Worm (Caenorhabditis elegans) whole organism, L3 larva: ENCODE results near the gene bli-5.
A peak's percentile ranks its signal among the peaks of the same experiment; 100 is the strongest.

ENCODE experiments used
- R02D3.7 ChIP-seq: fragments of 150-350 bp; optimal IDR thresholded peaks from 2 replicates; lab custom pipeline; 2014; ENCODE audit warnings: missing biosample characterization, missing genetic modification characterization
- ZK546.5 ChIP-seq: sonication (generic microtip); optimal IDR thresholded peaks from 2 replicates; lab custom pipeline; 2017; ENCODE audit warnings: missing biosample characterization, missing genetic modification characterization
- aly-2 ChIP-seq: fragments of 150-350 bp; optimal IDR thresholded peaks from 2 replicates; lab custom pipeline; 2014; ENCODE audit warnings: missing biosample characterization, missing genetic modification characterization
- ceh-16 ChIP-seq: sonication (generic microtip); optimal IDR thresholded peaks from 2 replicates; lab custom pipeline; 2017; ENCODE audit warnings: missing biosample characterization, missing genetic modification characterization
- ceh-28 ChIP-seq: fragments of 150-350 bp; optimal IDR thresholded peaks from 2 replicates; lab custom pipeline; 2014; ENCODE audit warnings: missing biosample characterization, missing genetic modification reagents, missing genetic modification characterization
- ceh-9 ChIP-seq: sonication (generic microtip); optimal IDR thresholded peaks from 2 replicates; lab custom pipeline; 2018; ENCODE audit warnings: missing biosample characterization, missing genetic modification characterization
- daf-12 ChIP-seq: fragments of 150-350 bp; optimal IDR thresholded peaks from 2 replicates; lab custom pipeline; 2014; ENCODE audit warnings: missing biosample characterization, missing genetic modification reagents, missing genetic modification characterization
- egl-27 ChIP-seq: sonication (generic microtip); optimal IDR thresholded peaks from 4 replicates; lab custom pipeline; 2017; ENCODE audit warnings: missing biosample characterization, missing genetic modification reagents, missing genetic modification characterization
- egl-5 ChIP-seq: fragments of 150-350 bp; optimal IDR thresholded peaks from 2 replicates; lab custom pipeline; 2017; ENCODE audit warnings: missing biosample characterization, missing genetic modification reagents, missing genetic modification characterization, inconsistent platforms
- elt-2 ChIP-seq: sonication (generic microtip); optimal IDR thresholded peaks from 2 replicates; lab custom pipeline; 2016; ENCODE audit warnings: missing genetic modification reagents, mild to moderate bottlenecking, missing genetic modification characterization, missing compliant biosample characterization
- elt-3 ChIP-seq, 3 experiments: fragments of 150-350 bp in 1 of 3; sonication (generic microtip) in 2 of 3; optimal IDR thresholded peaks; 2 replicates in 2 of 3; 4 replicates in 1 of 3; lab custom pipeline; 2014 to 2017; ENCODE audit warnings: missing biosample characterization in 3 of 3, missing genetic modification characterization in 3 of 3
- eor-1 ChIP-seq, 2 experiments: fragments of 150-350 bp; optimal IDR thresholded peaks; 2 replicates each; lab custom pipeline; 2014 to 2018; ENCODE audit warnings: missing biosample characterization in 2 of 2, missing genetic modification characterization in 2 of 2
- fkh-2 ChIP-seq: fragments of 150-350 bp; optimal IDR thresholded peaks from 2 replicates; lab custom pipeline; 2014; ENCODE audit warnings: missing biosample characterization, missing genetic modification reagents, missing genetic modification characterization
- hmg-11 ChIP-seq: sonication (generic microtip); optimal IDR thresholded peaks from 2 replicates; lab custom pipeline; 2016; ENCODE audit warnings: missing genetic modification characterization, missing compliant biosample characterization
- jun-1 ChIP-seq: fragments of 150-350 bp; optimal IDR thresholded peaks from 2 replicates; lab custom pipeline; 2014; ENCODE audit warnings: missing biosample characterization, missing genetic modification reagents, missing genetic modification characterization
- lin-15B ChIP-seq: fragments of 150-350 bp; optimal IDR thresholded peaks from 2 replicates; lab custom pipeline; 2014; ENCODE audit warnings: missing biosample characterization, missing genetic modification characterization
- lin-39 ChIP-seq: fragments of 150-350 bp; optimal IDR thresholded peaks from 2 replicates; lab custom pipeline; 2018; ENCODE audit warnings: missing biosample characterization, missing genetic modification reagents, missing genetic modification characterization
- lsy-12 ChIP-seq: sonication (generic microtip); optimal IDR thresholded peaks from 2 replicates; lab custom pipeline; 2016; ENCODE audit warnings: mild to moderate bottlenecking, missing genetic modification characterization, missing compliant biosample characterization
- mdl-1 ChIP-seq: fragments of 150-350 bp; optimal IDR thresholded peaks from 2 replicates; lab custom pipeline; 2014; ENCODE audit warnings: missing biosample characterization, missing genetic modification characterization
- mml-1 ChIP-seq: fragments of 150-350 bp; sonication (generic microtip); optimal IDR thresholded peaks from 3 replicates; lab custom pipeline; 2014; ENCODE audit warnings: missing biosample characterization, missing genetic modification characterization
- nfya-1 ChIP-seq: sonication (generic microtip); optimal IDR thresholded peaks from 2 replicates; lab custom pipeline; 2017; ENCODE audit warnings: missing genetic modification characterization, mild to moderate bottlenecking, missing compliant biosample characterization, antibody characterized with exemption, moderate library complexity; ENCODE audit not compliant: insufficient read depth
- nhr-11 ChIP-seq: fragments of 150-350 bp; optimal IDR thresholded peaks from 2 replicates; lab custom pipeline; 2014; ENCODE audit warnings: missing biosample characterization, missing genetic modification characterization
- nhr-12 ChIP-seq: fragments of 150-350 bp; optimal IDR thresholded peaks from 2 replicates; lab custom pipeline; 2014; ENCODE audit warnings: missing biosample characterization, missing genetic modification characterization
- nhr-23 ChIP-seq: fragments of 150-350 bp; optimal IDR thresholded peaks from 2 replicates; lab custom pipeline; 2014; ENCODE audit warnings: missing biosample characterization, missing genetic modification reagents, missing genetic modification characterization
- nhr-237 ChIP-seq: fragments of 150-350 bp; optimal IDR thresholded peaks from 2 replicates; lab custom pipeline; 2014; ENCODE audit warnings: missing biosample characterization, missing genetic modification characterization
- nhr-25 ChIP-seq: sonication (generic microtip); optimal IDR thresholded peaks from 2 replicates; lab custom pipeline; 2017; ENCODE audit warnings: missing biosample characterization, missing genetic modification characterization
- nhr-28 ChIP-seq: fragments of 150-350 bp; optimal IDR thresholded peaks from 2 replicates; lab custom pipeline; 2014; ENCODE audit warnings: missing biosample characterization, missing genetic modification characterization
- nhr-43 ChIP-seq: sonication (generic microtip); optimal IDR thresholded peaks from 2 replicates; lab custom pipeline; 2016; ENCODE audit warnings: mild to moderate bottlenecking, missing genetic modification characterization, missing compliant biosample characterization; ENCODE audit not compliant: poor library complexity, severe bottlenecking
- nhr-67 ChIP-seq: fragments of 150-350 bp; optimal IDR thresholded peaks from 2 replicates; lab custom pipeline; 2014; ENCODE audit warnings: missing biosample characterization, missing genetic modification characterization
- nhr-76 ChIP-seq: fragments of 150-350 bp; sonication (generic microtip); optimal IDR thresholded peaks from 5 replicates; lab custom pipeline; 2014; ENCODE audit warnings: missing biosample characterization, missing genetic modification characterization
- pha-4 ChIP-seq: fragments of 150-350 bp; optimal IDR thresholded peaks from 2 replicates; lab custom pipeline; 2014; ENCODE audit warnings: missing biosample characterization, missing genetic modification reagents, missing genetic modification characterization
- pqm-1 ChIP-seq: fragments of 150-350 bp; optimal IDR thresholded peaks from 2 replicates; lab custom pipeline; 2017; ENCODE audit warnings: missing biosample characterization, missing genetic modification characterization, inconsistent platforms
- skn-1 ChIP-seq: fragments of 150-350 bp; optimal IDR thresholded peaks from 2 replicates; lab custom pipeline; 2014; ENCODE audit warnings: missing biosample characterization, missing genetic modification characterization
- snpc-4 ChIP-seq: fragments of 150-350 bp; optimal IDR thresholded peaks from 2 replicates; lab custom pipeline; 2014; ENCODE audit warnings: missing biosample characterization, missing genetic modification characterization
- tbx-2 ChIP-seq: sonication (generic microtip); optimal IDR thresholded peaks from 2 replicates; lab custom pipeline; 2016; ENCODE audit warnings: mild to moderate bottlenecking, missing genetic modification characterization, missing compliant biosample characterization
- unc-39 ChIP-seq: sonication (generic microtip); optimal IDR thresholded peaks from 4 replicates; lab custom pipeline; 2017; ENCODE audit warnings: missing biosample characterization, missing genetic modification characterization
- zag-1 ChIP-seq: fragments of 150-350 bp; optimal IDR thresholded peaks from 2 replicates; lab custom pipeline; 2014; ENCODE audit warnings: missing biosample characterization, missing genetic modification characterization
- ztf-11 ChIP-seq: fragments of 150-350 bp; optimal IDR thresholded peaks from 2 replicates; lab custom pipeline; 2014; ENCODE audit warnings: missing biosample characterization, missing genetic modification characterization
- ztf-4 ChIP-seq: fragments of 150-350 bp; optimal IDR thresholded peaks from 2 replicates; lab custom pipeline; 2014; ENCODE audit warnings: missing biosample characterization, missing genetic modification characterization

Gene bli-5

ce11 chrIII:13429668-13430067 lies at the start of gene bli-5:
Gene bli-5 (minus strand): TSS chrIII:13429768.
- TF ChIP-seq ceh-16 (no peak), lsy-12 (no peak), egl-27 (no peak), fkh-2 (tag; lab: Kevin White, UChicago) (no peak), unc-39 (tag; lab: Kevin White, UChicago) (no peak), lin-15B (tag; lab: Kevin White, UChicago) (no peak), ZK546.5 (tag; lab: Kevin White, UChicago) (no peak), tbx-2 (tag; lab: Kevin White, UChicago) (no peak), aly-2 (tag; lab: Kevin White, UChicago) (no peak), jun-1 (tag; lab: Kevin White, UChicago) (no peak), eor-1 (tag; optimal IDR thresholded peaks at IDR 0.05; lab: Kevin White, UChicago) (no peak), ztf-11 (no peak)

ce11 chrIII:13476682-13477081 lies 47.1 kb upstream of the bli-5 start, which contains the start of gene T27E9.6:
Gene T27E9.6 (minus strand): TSS chrIII:13476782.
- TF ChIP-seq elt-2 (tag; lab: Kevin White, UChicago) (no peak), mml-1 (tag; lab: Kevin White, UChicago) (no peak), skn-1 (tag; lab: Kevin White, UChicago) (no peak), nhr-43 (tag; lab: Kevin White, UChicago) (no peak), nhr-28 (tag; lab: Kevin White, UChicago) (no peak), nfya-1 (tag; lab: Kevin White, UChicago) (no peak), nhr-25 (no peak), egl-5 (no peak)

ce11 chrIII:13474482-13474881 lies 44.9 kb upstream of the bli-5 start:
- TF ChIP-seq ceh-16: no peak
- no peak for TF ChIP-seq mml-1 (tag; lab: Kevin White, UChicago)
- TF ChIP-seq nhr-12 (tag; lab: Kevin White, UChicago): no peak
- no peak for TF ChIP-seq hmg-11 (tag; lab: Kevin White, UChicago)
- TF ChIP-seq daf-12 (tag; lab: Kevin White, UChicago): no peak
- no peak for TF ChIP-seq lsy-12
- no peak for TF ChIP-seq ceh-9 (tag; lab: Kevin White, UChicago)
- TF ChIP-seq, all 47 proteins: peak for 0

ce11 chrIII:13471504-13471903 lies 41.9 kb upstream of the bli-5 start, which contains the start of gene pssy-2:
Gene pssy-2 (plus strand): TSS chrIII:13471804.
- TF ChIP-seq ztf-11: no peak
- TF ChIP-seq elt-3 (tag; optimal IDR thresholded peaks at IDR 0.05; lab: Kevin White, UChicago): no peak
- TF ChIP-seq skn-1 (tag; lab: Kevin White, UChicago): no peak
- no peak for TF ChIP-seq daf-12 (tag; lab: Kevin White, UChicago)
- no peak for TF ChIP-seq ZK546.5 (tag; lab: Kevin White, UChicago)
- no peak for TF ChIP-seq nhr-23
- TF ChIP-seq nfya-1 (tag; lab: Kevin White, UChicago): no peak
- TF ChIP-seq ceh-16: no peak
- no peak for TF ChIP-seq ztf-4 (tag; lab: Kevin White, UChicago)
- no peak for TF ChIP-seq eor-1 (tag; optimal IDR thresholded peaks at IDR 0.05; lab: Kevin White, UChicago)
- TF ChIP-seq elt-2 (tag; lab: Kevin White, UChicago): no peak
- TF ChIP-seq tbx-2 (tag; lab: Kevin White, UChicago): no peak
- no peak for TF ChIP-seq pha-4 (tag; lab: Kevin White, UChicago)
- TF ChIP-seq nhr-12 (tag; lab: Kevin White, UChicago): no peak

ce11 chrIII:13465918-13466592 lies 36.5 kb upstream of the bli-5 start, which contains the start of gene cdk-5:
Gene cdk-5 (minus strand): TSS chrIII:13466342.
- no peak for TF ChIP-seq zag-1
- no peak for TF ChIP-seq nhr-237
- peak; percentile 97 for TF ChIP-seq pha-4 (tag; lab: Kevin White, UChicago)
- peak; percentile 34 for TF ChIP-seq R02D3.7 (tag; lab: Kevin White, UChicago)
- peak; percentile 71 for TF ChIP-seq tbx-2 (tag; lab: Kevin White, UChicago)
- TF ChIP-seq nhr-23: peak; percentile 95
- peak; percentile 91 for TF ChIP-seq nhr-25
- TF ChIP-seq egl-27: no peak
- peak; percentile 56 for TF ChIP-seq lin-39 (tag; lab: Kevin White, UChicago)
- peak; percentile 76 for TF ChIP-seq lsy-12
- no peak for TF ChIP-seq ztf-11
- TF ChIP-seq nhr-28 (tag; lab: Kevin White, UChicago): no peak
- peak; percentile 95 for TF ChIP-seq ceh-28 (tag; lab: Kevin White, UChicago)
- peak; percentile 86 for TF ChIP-seq lin-15B (tag; lab: Kevin White, UChicago)
- TF ChIP-seq snpc-4 (tag; lab: Kevin White, UChicago): peak; percentile 82
- TF ChIP-seq mdl-1 (tag; lab: Kevin White, UChicago): no peak
- no peak for TF ChIP-seq mml-1 (tag; lab: Kevin White, UChicago)
- TF ChIP-seq elt-3 (tag; optimal IDR thresholded peaks at IDR 0.05; lab: Kevin White, UChicago): no peak
- TF ChIP-seq ztf-4 (tag; lab: Kevin White, UChicago): peak; percentile 49
- TF ChIP-seq nhr-67 (tag; lab: Kevin White, UChicago): no peak
- peak; percentile 61 for TF ChIP-seq pqm-1 (tag; lab: Kevin White, UChicago)
- TF ChIP-seq nfya-1 (tag; lab: Kevin White, UChicago): peak; percentile 95
- no peak for TF ChIP-seq daf-12 (tag; lab: Kevin White, UChicago)
- TF ChIP-seq eor-1 (tag; optimal IDR thresholded peaks at IDR 0.05; lab: Kevin White, UChicago): peak in 1 of 2 experiments; percentile 58
- no peak for TF ChIP-seq nhr-76 (tag; lab: Kevin White, UChicago)
- peak; percentile 64 for TF ChIP-seq ZK546.5 (tag; lab: Kevin White, UChicago)
- no peak for TF ChIP-seq fkh-2 (tag; lab: Kevin White, UChicago)
- TF ChIP-seq aly-2 (tag; lab: Kevin White, UChicago): no peak
- peak; percentile 90 for TF ChIP-seq nhr-43 (tag; lab: Kevin White, UChicago)
- no peak for TF ChIP-seq nhr-11
